Fruit fly (Drosophila melanogaster): ENCODE results near the gene RhoGAP71E.

The RhoGAP71E gene

DNA sequence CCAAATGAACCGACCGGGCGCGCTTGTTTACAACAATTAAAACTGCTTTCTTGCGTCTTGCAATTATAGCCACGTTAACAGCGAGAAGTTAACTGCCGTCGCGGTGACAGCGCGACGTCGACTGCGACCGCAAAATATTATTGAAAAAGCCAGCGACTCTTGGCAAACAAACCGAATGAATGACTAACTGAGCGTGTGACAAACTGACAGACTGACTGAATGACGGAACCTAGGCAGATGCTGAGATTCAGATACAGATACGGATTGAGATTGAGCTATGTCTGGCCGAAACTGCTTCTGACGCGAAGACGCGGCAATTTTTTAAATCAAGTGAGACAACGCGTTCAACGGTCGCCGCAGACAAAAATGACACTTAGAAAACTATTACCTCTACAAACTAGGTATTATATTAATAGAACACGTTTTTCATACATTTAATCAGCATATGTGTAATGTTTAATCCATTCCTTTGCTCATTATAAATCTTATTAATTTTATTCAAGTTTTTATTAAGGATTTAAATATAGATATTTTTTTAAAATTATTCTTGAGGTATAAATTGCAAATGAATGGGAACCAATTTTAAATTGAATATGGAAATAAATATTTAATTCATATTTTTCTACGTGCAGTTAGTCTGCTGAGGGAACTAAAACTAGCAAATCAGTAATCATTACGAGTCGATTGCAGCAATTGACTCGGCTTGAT is 45.9 kb downstream of the RhoGAP71E start (continued):
- no peak for TF ChIP-seq CG12219 (GFP tag; optimal IDR thresholded peaks at IDR 0.05)
- TF ChIP-seq CG7928 (GFP tag; optimal IDR thresholded peaks at IDR 0.05) = no peak
- TF ChIP-seq CG6765 (GFP tag; optimal IDR thresholded peaks at IDR 0.05) = no peak
- no peak for TF ChIP-seq CG34224 (GFP tag; IDR thresholded peaks at IDR 0.05; ENCODE audit: partially characterized antibody)
- TF ChIP-seq CG10321 (GFP tag; IDR thresholded peaks at IDR 0.05) = no peak
- TF ChIP-seq dm (GFP tag; optimal IDR thresholded peaks at IDR 0.05) = no peak
- TF ChIP-seq caup (GFP tag; optimal IDR thresholded peaks at IDR 0.05; ENCODE audit: severe bottlenecking) = no peak
- TF ChIP-seq CG4617 (GFP tag; optimal IDR thresholded peaks at IDR 0.05; ENCODE audit: borderline replicate concordance) = no peak
- peak; percentile 1 for TF ChIP-seq CG13424 (tag; optimal IDR thresholded peaks at IDR 0.05)
- no peak for TF ChIP-seq ttk (GFP tag; IDR thresholded peaks at IDR 0.05)
- no peak for TF ChIP-seq CG8944 (GFP tag; optimal IDR thresholded peaks at IDR 0.05)
- no peak for TF ChIP-seq CG2202 (tag; optimal IDR thresholded peaks at IDR 0.05)

- no peak for TF ChIP-seq Chrac-16 (GFP tag; optimal IDR thresholded peaks at IDR 0.05)
- TF ChIP-seq CG16779 (GFP tag; IDR thresholded peaks at IDR 0.05) = no peak
- TF ChIP-seq CG2678 (tag; optimal IDR thresholded peaks at IDR 0.05) = peak; percentile 5
- no peak for TF ChIP-seq slou (GFP tag; optimal IDR thresholded peaks at IDR 0.05)
- no peak for TF ChIP-seq CG17802 (tag; optimal IDR thresholded peaks at IDR 0.05)
- TF ChIP-seq yki (optimal IDR thresholded peaks at IDR 0.05) = no peak
- TF ChIP-seq Nf-YA (GFP tag; IDR thresholded peaks at IDR 0.05) = no peak
- TF ChIP-seq pho (GFP tag; optimal IDR thresholded peaks at IDR 0.05) = no peak
- no peak for TF ChIP-seq Nf-YB (GFP tag; optimal IDR thresholded peaks at IDR 0.05)
- no peak for TF ChIP-seq Abd-B (GFP tag; optimal IDR thresholded peaks at IDR 0.05)
- no peak for TF ChIP-seq Deaf1 (tag; optimal IDR thresholded peaks at IDR 0.05)
- TF ChIP-seq Xrp1 (GFP tag; IDR thresholded peaks at IDR 0.05) = 0 out of 2 replicates have a peak, but pooled peaks have one; percentile 21
- TF ChIP-seq tna (GFP tag; IDR thresholded peaks at IDR 0.05; ENCODE audit: partially characterized antibody) = no peak
- peak in 1 of 2 experiments; percentile 15 for TF ChIP-seq bsh (GFP tag; optimal IDR thresholded peaks at IDR 0.05)
- peak; percentile 2 for TF ChIP-seq CG33557 (GFP tag; optimal IDR thresholded peaks at IDR 0.05)
- TF ChIP-seq Med (GFP tag) = peak; percentile 67
- peak; percentile 9 for TF ChIP-seq Camta (GFP tag; optimal IDR thresholded peaks at IDR 0.05)
- no peak for TF ChIP-seq onecut (GFP tag; IDR thresholded peaks at IDR 0.05)
- peak; percentile 65 for TF ChIP-seq sug (tag; optimal IDR thresholded peaks at IDR 0.05)
- TF ChIP-seq Asciz (GFP tag; optimal IDR thresholded peaks at IDR 0.05) = peak; percentile 3
- no peak for TF ChIP-seq CG14667 (GFP tag; IDR thresholded peaks at IDR 0.05)
- TF ChIP-seq CG2129 (GFP tag; IDR thresholded peaks at IDR 0.05; ENCODE audit: partially characterized antibody) = no peak
- no peak for TF ChIP-seq CG17385 (GFP tag; optimal IDR thresholded peaks at IDR 0.05)
- TF ChIP-seq CG17361 (GFP tag; IDR thresholded peaks at IDR 0.05) = no peak
- peak; percentile 65; the same call in 2 of the 4 replicates for TF ChIP-seq chinmo (GFP tag; IDR thresholded peaks at IDR 0.05; ENCODE audit: partially characterized antibody)
- peak; percentile 16 for TF ChIP-seq dmrt11E (tag; optimal IDR thresholded peaks at IDR 0.05)
- peak in 1 of 2 experiments; percentile 14 for TF ChIP-seq Pdp1 (GFP tag; optimal IDR thresholded peaks at IDR 0.05)
- TF ChIP-seq tin (GFP tag; optimal IDR thresholded peaks at IDR 0.05) = no peak
- TF ChIP-seq Tbp (GFP tag; optimal IDR thresholded peaks at IDR 0.05) = no peak
- no peak for TF ChIP-seq CG1792 (GFP tag; optimal IDR thresholded peaks at IDR 0.05)
- peak; percentile 9 for TF ChIP-seq Hey (tag; optimal IDR thresholded peaks at IDR 0.05)
- TF ChIP-seq ara (GFP tag; IDR thresholded peaks at IDR 0.05) = peak; percentile 50; the same call in 1 of the 2 replicates
- peak; percentile 30 for TF ChIP-seq cwo (GFP tag; optimal IDR thresholded peaks at IDR 0.05)
- no peak for TF ChIP-seq sna (GFP tag; IDR thresholded peaks at IDR 0.05; ENCODE audit: partially characterized antibody)
- no peak for TF ChIP-seq Fer3 (tag; optimal IDR thresholded peaks at IDR 0.05)
- TF ChIP-seq gfzf (GFP tag; optimal IDR thresholded peaks at IDR 0.05) = no peak
Observed at dm6 chr3L:15636359-15636758, 47.7 kb downstream of the RhoGAP71E start.

Measured in whole organism, embryonic.